Comparison of ENCODE assay signal across 5 fruit fly cellular contexts in genomic region chr3L:12835511-12836479, dm6.
TF ChIP-seq lines count a peak whose summit lies in the region.

No protein-coding gene starts in this region.

- TF ChIP-seq CTCF in whole organism, embryonic (GFP tag; optimal IDR thresholded peaks at IDR 0.05; lab: Kevin White, UChicago), result peak; percentile 50

TF ChIP-seq in whole organism, adult, 20 proteins besides CTCF, POLR2A, EP300 and RAD21:
- TF ChIP-seq kay (GFP tag; lab: Kevin White, UChicago; ENCODE audit: borderline replicate concordance), result peak; percentile 67
- no peak for TF ChIP-seq tj (GFP tag; optimal IDR thresholded peaks at IDR 0.05; lab: Kevin White, UChicago)

TF ChIP-seq in whole organism, embryonic, 481 proteins besides CTCF, POLR2A, EP300 and RAD21 (continues in another document):
- TF ChIP-seq CG4282 (GFP tag; optimal IDR thresholded peaks at IDR 0.05; lab: Kevin White, UChicago) (no peak), CG33557 (GFP tag; optimal IDR thresholded peaks at IDR 0.05; lab: Kevin White, UChicago) (peak; percentile 45), CG1603 (tag; optimal IDR thresholded peaks at IDR 0.05; lab: Kevin White, UChicago) (peak; percentile 17), BtbVII (GFP tag; optimal IDR thresholded peaks at IDR 0.05; lab: Kevin White, UChicago) (peak; percentile 43), CG10209 (GFP tag; optimal IDR thresholded peaks at IDR 0.05; lab: Kevin White, UChicago) (peak; percentile 7), sd (tag; optimal IDR thresholded peaks at IDR 0.05; lab: Kevin White, UChicago) (peak; percentile 76), CG3407 (GFP tag; optimal IDR thresholded peaks at IDR 0.05; lab: Kevin White, UChicago) (peak; percentile 4), Vsx1 (GFP tag; optimal IDR thresholded peaks at IDR 0.05; lab: Kevin White, UChicago) (peak; percentile 8), Gsc (GFP tag; IDR thresholded peaks at IDR 0.05; lab: Robert Waterston, UW) (no peak), Ets65A (GFP tag; lab: Kevin White, UChicago) (peak; percentile 86), chinmo (GFP tag; IDR thresholded peaks at IDR 0.05; lab: Robert Waterston, UW; ENCODE audit: partially characterized antibody) (0 out of 4 replicates have a peak, but pooled peaks have one; percentile 27), CG6813 (GFP tag; optimal IDR thresholded peaks at IDR 0.05; lab: Kevin White, UChicago) (peak; percentile 31), caup (GFP tag; optimal IDR thresholded peaks at IDR 0.05; lab: Kevin White, UChicago; ENCODE audit: severe bottlenecking) (peak; percentile 20), scrt (GFP tag; optimal IDR thresholded peaks at IDR 0.05; lab: Kevin White, UChicago) (peak; percentile 10), Doc2 (GFP tag; IDR thresholded peaks at IDR 0.05; lab: Robert Waterston, UW) (no peak), stwl (tag; optimal IDR thresholded peaks at IDR 0.05; lab: Kevin White, UChicago) (peak; percentile 24), CG11504 (tag; optimal IDR thresholded peaks at IDR 0.05; lab: Kevin White, UChicago) (peak; percentile 6), ATbp (GFP tag; optimal IDR thresholded peaks at IDR 0.05; lab: Kevin White, UChicago) (peak; percentile 44), CG6854 (GFP tag; optimal IDR thresholded peaks at IDR 0.05; lab: Kevin White, UChicago) (peak; percentile 53), CG12659 (GFP tag; optimal IDR thresholded peaks at IDR 0.05; lab: Kevin White, UChicago) (peak; percentile 3), bsh (GFP tag; optimal IDR thresholded peaks at IDR 0.05; lab: Kevin White, UChicago) (peak in 1 of 2 experiments; percentile 9)

TF ChIP-seq in whole organism, prepupa, 60 proteins besides CTCF, POLR2A, EP300 and RAD21 (continues in another document):
- no peak for TF ChIP-seq CG4318 (GFP tag; optimal IDR thresholded peaks at IDR 0.05; lab: Kevin White, UChicago)
- no peak for TF ChIP-seq eg (GFP tag; IDR thresholded peaks at IDR 0.05; lab: Robert Waterston, UW)
- TF ChIP-seq CG6792 (GFP tag; optimal IDR thresholded peaks at IDR 0.05; lab: Kevin White, UChicago), result no peak
- no peak for TF ChIP-seq CG6276 (GFP tag; optimal IDR thresholded peaks at IDR 0.05; lab: Kevin White, UChicago)
- no peak for TF ChIP-seq ss (GFP tag; optimal IDR thresholded peaks at IDR 0.05; lab: Kevin White, UChicago)
- no peak for TF ChIP-seq Sox102F (GFP tag; optimal IDR thresholded peaks at IDR 0.05; lab: Kevin White, UChicago)
- no peak for TF ChIP-seq fd59A (GFP tag; optimal IDR thresholded peaks at IDR 0.05; lab: Kevin White, UChicago)
- no peak for TF ChIP-seq spab (GFP tag; optimal IDR thresholded peaks at IDR 0.05; lab: Kevin White, UChicago)
- TF ChIP-seq CG32006 (GFP tag; optimal IDR thresholded peaks at IDR 0.05; lab: Kevin White, UChicago), result no peak
- no peak for TF ChIP-seq CG8632 (GFP tag; optimal IDR thresholded peaks at IDR 0.05; lab: Kevin White, UChicago)
- peak; percentile 3 for TF ChIP-seq esn (GFP tag; optimal IDR thresholded peaks at IDR 0.05; lab: Kevin White, UChicago)
- TF ChIP-seq CG15336 (GFP tag; IDR thresholded peaks at IDR 0.05; lab: Robert Waterston, UW), result no peak
- no peak for TF ChIP-seq salr (GFP tag; optimal IDR thresholded peaks at IDR 0.05; lab: Kevin White, UChicago)
- no peak for TF ChIP-seq CG31627 (GFP tag; optimal IDR thresholded peaks at IDR 0.05; lab: Kevin White, UChicago)
- no peak for TF ChIP-seq Eip93F (GFP tag; optimal IDR thresholded peaks at IDR 0.05; lab: Kevin White, UChicago)
- TF ChIP-seq Gug (GFP tag; IDR thresholded peaks at IDR 0.05; lab: Robert Waterston, UW), result no peak
- no peak for TF ChIP-seq CG3032 (tag; optimal IDR thresholded peaks at IDR 0.05; lab: Kevin White, UChicago)
- no peak for TF ChIP-seq CG6808 (GFP tag; optimal IDR thresholded peaks at IDR 0.05; lab: Kevin White, UChicago)
- TF ChIP-seq Ets21C (GFP tag; optimal IDR thresholded peaks at IDR 0.05; lab: Kevin White, UChicago), result no peak
- TF ChIP-seq CG6163 (GFP tag; IDR thresholded peaks at IDR 0.05; lab: Robert Waterston, UW), result no peak
- no peak for TF ChIP-seq CG7368 (GFP tag; optimal IDR thresholded peaks at IDR 0.05; lab: Kevin White, UChicago)
- TF ChIP-seq Sox14 (GFP tag; optimal IDR thresholded peaks at IDR 0.05; lab: Kevin White, UChicago), result no peak
- no peak for TF ChIP-seq CG8319 (GFP tag; optimal IDR thresholded peaks at IDR 0.05; lab: Kevin White, UChicago)
- no peak for TF ChIP-seq Met (GFP tag; optimal IDR thresholded peaks at IDR 0.05; lab: Kevin White, UChicago)
- no peak for TF ChIP-seq CG11294 (GFP tag; IDR thresholded peaks at IDR 0.05; lab: Robert Waterston, UW)

TF ChIP-seq in whole organism, pupa, 21 proteins besides CTCF, POLR2A, EP300 and RAD21:
- TF ChIP-seq D1 (tag; optimal IDR thresholded peaks at IDR 0.05; lab: Kevin White, UChicago) (peak; percentile 65), CG32121 (GFP tag; IDR thresholded peaks at IDR 0.05; lab: Robert Waterston, UW) (no peak)

TF ChIP-seq in whole organism, wandering third instar larva, 38 proteins besides CTCF, POLR2A, EP300 and RAD21:
- no peak for TF ChIP-seq N (GFP tag; optimal IDR thresholded peaks at IDR 0.05; lab: Kevin White, UChicago)
- TF ChIP-seq tai (GFP tag; optimal IDR thresholded peaks at IDR 0.05; lab: Kevin White, UChicago), result no peak
- no peak for TF ChIP-seq Rel (GFP tag; optimal IDR thresholded peaks at IDR 0.05; lab: Kevin White, UChicago)
- TF ChIP-seq Rel (tag; optimal IDR thresholded peaks at IDR 0.05; lab: Kevin White, UChicago), result peak; percentile 28
- peak; percentile 67 for TF ChIP-seq Myc (optimal IDR thresholded peaks at IDR 0.05; lab: Kevin White, UChicago)
- TF ChIP-seq dsf (GFP tag; optimal IDR thresholded peaks at IDR 0.05; lab: Kevin White, UChicago; ENCODE audit: borderline replicate concordance), result no peak
- TF ChIP-seq rgr (GFP tag; optimal IDR thresholded peaks at IDR 0.05; lab: Kevin White, UChicago), result peak; percentile 18
